Fruit fly (Drosophila melanogaster) whole organism, embryonic: ENCODE results near the gene mora.
A peak's percentile ranks its signal among the peaks of the same experiment; 100 is the strongest.

Source experiments
- Asciz ChIP-seq: fragments of 200-800 bp; sonication (Bioruptor generic); optimal IDR thresholded peaks from 2 replicates; lab custom pipeline; 2017; ENCODE audit warnings: missing biosample characterization, mild to moderate bottlenecking, missing genetic modification characterization, missing genetic modification reagents
- BtbVII ChIP-seq: fragments of 200-800 bp; sonication (Bioruptor generic); optimal IDR thresholded peaks from 3 replicates; lab custom pipeline; 2017; ENCODE audit warnings: missing biosample characterization, mild to moderate bottlenecking, missing genetic modification characterization
- CG1024 ChIP-seq: fragments of 200-800 bp; sonication (Bioruptor generic); IDR thresholded peaks from 2 replicates; pipeline ENCODE4 v1.3.6; 2022; ENCODE audit warnings: missing biosample characterization, missing genetic modification characterization
- CG12071 ChIP-seq: fragments of 200-800 bp; sonication (Bioruptor generic); optimal IDR thresholded peaks from 3 replicates; lab custom pipeline; 2018; ENCODE audit warnings: missing biosample characterization, mild to moderate bottlenecking, missing genetic modification characterization
- CG1233 ChIP-seq: fragments of 200-800 bp; sonication (Bioruptor generic); optimal IDR thresholded peaks from 4 replicates; lab custom pipeline; 2018; ENCODE audit warnings: missing biosample characterization, mild to moderate bottlenecking, missing genetic modification characterization
- CG14441 ChIP-seq: fragments of 200-800 bp; sonication (Bioruptor generic); IDR thresholded peaks from 2 replicates; pipeline ENCODE4 v1.3.6; 2022; ENCODE audit warnings: missing biosample characterization, missing genetic modification characterization
- CG14667 ChIP-seq: fragments of 200-800 bp; sonication (Bioruptor generic); IDR thresholded peaks from 2 replicates; pipeline ENCODE4 v1.3.6; 2022; ENCODE audit warnings: missing biosample characterization, missing genetic modification characterization
- CG15514 ChIP-seq: fragments of 200-800 bp; sonication (Bioruptor generic); optimal IDR thresholded peaks from 3 replicates; lab custom pipeline; 2017; ENCODE audit warnings: missing biosample characterization, missing genetic modification characterization, mild to moderate bottlenecking, moderate library complexity, missing genetic modification reagents
- CG17802 ChIP-seq: fragments of 200-800 bp; sonication (Bioruptor generic); optimal IDR thresholded peaks from 2 replicates; lab custom pipeline; 2018; ENCODE audit warnings: missing biosample characterization, mild to moderate bottlenecking, missing genetic modification characterization, moderate library complexity
- CG1792 ChIP-seq: fragments of 200-800 bp; sonication (Bioruptor generic); optimal IDR thresholded peaks from 2 replicates; lab custom pipeline; 2016; ENCODE audit warnings: missing biosample characterization, missing genetic modification characterization
- CG18619 ChIP-seq: fragments of 200-800 bp; sonication (Bioruptor generic); optimal IDR thresholded peaks from 3 replicates; lab custom pipeline; 2017; ENCODE audit warnings: missing biosample characterization, mild to moderate bottlenecking, missing genetic modification characterization
- CG2202 ChIP-seq: fragments of 200-800 bp; sonication (Bioruptor generic); optimal IDR thresholded peaks from 2 replicates; lab custom pipeline; 2018; ENCODE audit warnings: missing biosample characterization, mild to moderate bottlenecking, missing genetic modification characterization
- CG2712 ChIP-seq: fragments of 200-800 bp; optimal IDR thresholded peaks from 3 replicates; lab custom pipeline; 2019; ENCODE audit warnings: missing biosample characterization, mild to moderate bottlenecking, missing genetic modification characterization, moderate library complexity
- CG2889 ChIP-seq: fragments of 200-800 bp; sonication (Bioruptor generic); IDR thresholded peaks from 3 replicates; pipeline ENCODE4 v1.3.6; 2022; ENCODE audit warnings: missing biosample characterization, missing genetic modification characterization
- CG3726 ChIP-seq: fragments of 200-800 bp; sonication (Bioruptor generic); IDR thresholded peaks from 3 replicates; pipeline ENCODE4, ENCODE4 v1.3.6; 2022; ENCODE audit warnings: missing biosample characterization, missing genetic modification characterization
- CG7839 ChIP-seq: fragments of 200-800 bp; sonication (Bioruptor generic); optimal IDR thresholded peaks from 3 replicates; lab custom pipeline; 2018; ENCODE audit warnings: missing biosample characterization, mild to moderate bottlenecking, missing genetic modification characterization, moderate library complexity
- CG7963 ChIP-seq: fragments of 200-800 bp; sonication (Bioruptor generic); IDR thresholded peaks from 3 replicates; pipeline ENCODE4 v1.3.6; 2022; ENCODE audit warnings: missing biosample characterization, missing genetic modification characterization; ENCODE audit not compliant: partially characterized antibody
- CG9932 ChIP-seq: fragments of 200-800 bp; sonication (Bioruptor generic); IDR thresholded peaks from 2 replicates; pipeline ENCODE4 v1.3.6; 2022; ENCODE audit warnings: missing biosample characterization, missing genetic modification characterization
- D19A ChIP-seq: fragments of 200-800 bp; optimal IDR thresholded peaks from 3 replicates; lab custom pipeline; 2019; ENCODE audit warnings: missing biosample characterization, mild to moderate bottlenecking, missing genetic modification characterization, moderate library complexity
- Dad ChIP-seq: fragments of 200-800 bp; sonication (Bioruptor generic); optimal IDR thresholded peaks from 3 replicates; lab custom pipeline; 2016; ENCODE audit warnings: missing biosample characterization, missing genetic modification characterization
- Doc3 ChIP-seq: fragments of 200-800 bp; sonication (Bioruptor generic); IDR thresholded peaks from 3 replicates; pipeline ENCODE4 v1.3.6; 2022; ENCODE audit warnings: missing biosample characterization, missing genetic modification characterization; ENCODE audit not compliant: partially characterized antibody
- Dp ChIP-seq: fragments of 200-800 bp; sonication (Bioruptor generic); optimal IDR thresholded peaks from 2 replicates; lab custom pipeline; 2018; ENCODE audit warnings: missing biosample characterization, mild to moderate bottlenecking, missing genetic modification characterization, moderate library complexity
- Eip74EF ChIP-seq, 2 experiments: fragments of 200-800 bp in 1 of 2; fragments of >200 bp in 1 of 2; sonication (Bioruptor generic) in 1 of 2; optimal IDR thresholded peaks; 2 replicates each; lab custom pipeline; 2017 to 2019; ENCODE audit warnings: missing biosample characterization in 2 of 2, missing genetic modification characterization in 2 of 2, mild to moderate bottlenecking in 1 of 2, moderate library complexity in 1 of 2
- Fer2 ChIP-seq: fragments of 200-800 bp; sonication (Bioruptor generic); optimal IDR thresholded peaks from 2 replicates; lab custom pipeline; 2018; ENCODE audit warnings: missing biosample characterization, mild to moderate bottlenecking, missing genetic modification characterization, moderate library complexity
- Gsc ChIP-seq: fragments of 200-800 bp; sonication (Bioruptor generic); IDR thresholded peaks from 2 replicates; pipeline ENCODE4 v1.3.6; 2022; ENCODE audit warnings: missing biosample characterization, missing genetic modification characterization
- H2.0 ChIP-seq: fragments of 200-800 bp; sonication (Bioruptor generic); IDR thresholded peaks from 2 replicates; pipeline ENCODE4 v1.3.6; 2022; ENCODE audit warnings: missing biosample characterization, missing genetic modification characterization
- Kr ChIP-seq: fragments of 200-800 bp; sonication (Bioruptor generic); optimal IDR thresholded peaks from 2 replicates; lab custom pipeline; 2017; ENCODE audit warnings: missing biosample characterization, mild to moderate bottlenecking, missing genetic modification characterization
- Mes4 ChIP-seq: fragments of 200-800 bp; sonication (Bioruptor generic); optimal IDR thresholded peaks from 2 replicates; lab custom pipeline; 2016; ENCODE audit warnings: missing biosample characterization, missing genetic modification characterization
- Myb ChIP-seq: fragments of 200-800 bp; sonication (Bioruptor generic); optimal IDR thresholded peaks from 2 replicates; lab custom pipeline; 2016; ENCODE audit warnings: missing biosample characterization, missing genetic modification characterization
- Xrp1 ChIP-seq: fragments of 200-800 bp; sonication (Bioruptor generic); IDR thresholded peaks from 2 replicates; pipeline ENCODE4 v1.3.6; 2022; ENCODE audit warnings: missing biosample characterization, missing genetic modification characterization
- abd-A ChIP-seq: fragments of 200-800 bp; sonication (Bioruptor generic); optimal IDR thresholded peaks from 3 replicates; lab custom pipeline; 2019; ENCODE audit warnings: missing biosample characterization, mild to moderate bottlenecking, missing genetic modification characterization, moderate library complexity
- amos ChIP-seq: fragments of 200-800 bp; sonication (Bioruptor generic); IDR thresholded peaks from 2 replicates; pipeline ENCODE4 v1.3.6; 2022; ENCODE audit warnings: missing biosample characterization, missing genetic modification characterization; ENCODE audit not compliant: partially characterized antibody
- bbx ChIP-seq: fragments of 200-800 bp; sonication (Bioruptor generic); IDR thresholded peaks from 2 replicates; pipeline ENCODE4 v1.3.6; 2022; ENCODE audit warnings: missing biosample characterization, missing genetic modification characterization; ENCODE audit not compliant: partially characterized antibody
- bcd ChIP-seq: fragments of 200-800 bp; sonication (Bioruptor generic); optimal IDR thresholded peaks from 2 replicates; lab custom pipeline; 2017; ENCODE audit warnings: missing biosample characterization, mild to moderate bottlenecking, missing genetic modification characterization
- btn ChIP-seq: fragments of 200-800 bp; sonication (Bioruptor generic); optimal IDR thresholded peaks from 2 replicates; lab custom pipeline; 2016; ENCODE audit warnings: missing biosample characterization, missing genetic modification characterization
- cad ChIP-seq: fragments of >200 bp; optimal IDR thresholded peaks from 2 replicates; lab custom pipeline; 2017; ENCODE audit warnings: missing biosample characterization, missing genetic modification characterization
- crol ChIP-seq: fragments of 200-800 bp; sonication (Bioruptor generic); IDR thresholded peaks from 2 replicates; pipeline ENCODE4 v1.3.6; 2022; ENCODE audit warnings: missing biosample characterization, missing genetic modification characterization
- dm ChIP-seq: fragments of 200-800 bp; sonication (Bioruptor generic); optimal IDR thresholded peaks from 3 replicates; lab custom pipeline; 2016; ENCODE audit warnings: missing biosample characterization, missing genetic modification characterization
- gem ChIP-seq: fragments of 200-800 bp; sonication (Bioruptor generic); optimal IDR thresholded peaks from 2 replicates; lab custom pipeline; 2019; ENCODE audit warnings: missing biosample characterization, mild to moderate bottlenecking, missing genetic modification characterization, moderate library complexity
- gsb ChIP-seq: fragments of 200-800 bp; sonication (Bioruptor generic); IDR thresholded peaks from 2 replicates; pipeline ENCODE4 v1.3.6; 2022; ENCODE audit warnings: missing biosample characterization, missing genetic modification characterization
- hb ChIP-seq: fragments of 200-800 bp; sonication (Bioruptor generic); IDR thresholded peaks from 3 replicates; pipeline ENCODE4 v1.3.6; 2022; ENCODE audit warnings: missing biosample characterization, missing genetic modification characterization; ENCODE audit not compliant: partially characterized antibody
- mld ChIP-seq: fragments of 200-800 bp; sonication (Bioruptor generic); IDR thresholded peaks from 3 replicates; pipeline ENCODE4 v1.3.6; 2022; ENCODE audit warnings: missing biosample characterization, missing genetic modification characterization; ENCODE audit not compliant: partially characterized antibody
- odd ChIP-seq: fragments of 200-800 bp; sonication (Bioruptor generic); optimal IDR thresholded peaks from 2 replicates; lab custom pipeline; 2017; ENCODE audit warnings: missing biosample characterization, mild to moderate bottlenecking, missing genetic modification characterization
- shn ChIP-seq: fragments of 200-800 bp; sonication (Bioruptor generic); optimal IDR thresholded peaks from 3 replicates; lab custom pipeline; 2016; ENCODE audit warnings: missing biosample characterization, missing genetic modification characterization
- sob ChIP-seq: fragments of 200-800 bp; sonication (Bioruptor generic); IDR thresholded peaks from 2 replicates; pipeline ENCODE4 v1.3.6; 2022; ENCODE audit warnings: missing biosample characterization, missing genetic modification characterization
- ssp ChIP-seq: fragments of 200-800 bp; sonication (Bioruptor generic); IDR thresholded peaks from 2 replicates; pipeline ENCODE4 v1.3.6; 2022; ENCODE audit warnings: missing biosample characterization, missing genetic modification characterization
- trem ChIP-seq: fragments of 200-800 bp; optimal IDR thresholded peaks from 3 replicates; lab custom pipeline; 2019; ENCODE audit warnings: missing biosample characterization, mild to moderate bottlenecking, missing genetic modification characterization, moderate library complexity
- zen2 ChIP-seq: fragments of 200-800 bp; sonication (Bioruptor generic); IDR thresholded peaks from 3 replicates; pipeline ENCODE4 v1.3.6; 2022; ENCODE audit warnings: missing biosample characterization, missing genetic modification characterization; ENCODE audit not compliant: partially characterized antibody

mora gene

dm6 chr3R:24151924-24152809 is 34.0 kb upstream of the mora start, which contains the start of the genes p38a and CG6178 (continued):
- TF ChIP-seq Dad (GFP tag; lab: Kevin White, UChicago) (peak; percentile 42), amos (GFP tag; lab: Robert Waterston, UW) (no peak), CG9932 (GFP tag; lab: Robert Waterston, UW) (peak; percentile 97), Fer2 (tag; lab: Kevin White, UChicago) (peak; percentile 97), CG18619 (GFP tag; lab: Kevin White, UChicago) (peak; percentile 97), sob (GFP tag; lab: Robert Waterston, UW) (peak; percentile 96), cad (GFP tag; lab: Kevin White, UChicago) (no peak), CG14667 (GFP tag; lab: Robert Waterston, UW) (peak; percentile 96), Myb (GFP tag; lab: Kevin White, UChicago) (peak; percentile 33), CG1792 (GFP tag; lab: Kevin White, UChicago) (no peak), CG2202 (peak; percentile 88), abd-A (tag; lab: Kevin White, UChicago) (no peak), CG2889 (GFP tag; lab: Robert Waterston, UW) (peak; percentile 94), mld (GFP tag; lab: Robert Waterston, UW) (no peak), CG1024 (peak; percentile 83), BtbVII (GFP tag; lab: Kevin White, UChicago) (peak; percentile 96), shn (GFP tag; lab: Kevin White, UChicago) (peak; percentile 68), Eip74EF (GFP tag; optimal IDR thresholded peaks at IDR 0.05; lab: Kevin White, UChicago) (peak in 1 of 2 experiments; percentile 97), bcd (GFP tag; lab: Kevin White, UChicago) (peak; percentile 98), CG3726 (GFP tag; lab: Robert Waterston, UW) (peak; percentile 95), CG7839 (tag; lab: Kevin White, UChicago) (peak; percentile 99), CG15514 (GFP tag; lab: Kevin White, UChicago) (peak; percentile 89), CG17802 (tag; lab: Kevin White, UChicago) (peak; percentile 76), gem (tag; lab: Kevin White, UChicago) (peak; percentile 99), Kr (GFP tag; lab: Kevin White, UChicago) (no peak), D19A (tag; lab: Kevin White, UChicago) (peak; percentile 98), Doc3 (no peak), CG2712 (peak; percentile 99), Dp (GFP tag; lab: Kevin White, UChicago) (peak; percentile 59), Gsc (GFP tag; lab: Robert Waterston, UW) (no peak; the same call in 1 of the 2 replicates), H2.0 (peak; percentile 94), dm (GFP tag; lab: Kevin White, UChicago) (no peak), CG12071 (GFP tag; lab: Kevin White, UChicago) (peak; percentile 85), CG7963 (GFP tag; lab: Robert Waterston, UW) (no peak), CG1233 (GFP tag; lab: Kevin White, UChicago) (peak; percentile 97), bbx (GFP tag; lab: Robert Waterston, UW) (no peak; the same call in 1 of the 2 replicates), Xrp1 (peak; percentile 96), btn (GFP tag; lab: Kevin White, UChicago) (no peak), odd (GFP tag; lab: Kevin White, UChicago) (peak; percentile 96), gsb (peak; percentile 93), zen2 (GFP tag; lab: Robert Waterston, UW) (no peak), hb (GFP tag; lab: Robert Waterston, UW) (no peak), Mes4 (GFP tag; lab: Kevin White, UChicago) (peak; percentile 21), crol (GFP tag; lab: Robert Waterston, UW) (peak; percentile 57), Asciz (GFP tag; lab: Kevin White, UChicago) (peak; percentile 97), trem (tag; lab: Kevin White, UChicago) (peak; percentile 93), ssp (GFP tag; lab: Robert Waterston, UW) (peak; percentile 91), CG14441 (peak; percentile 97)
